Worm (Caenorhabditis elegans): ENCODE results near the gene F19G12.4.

Gene F19G12.4

DNA sequence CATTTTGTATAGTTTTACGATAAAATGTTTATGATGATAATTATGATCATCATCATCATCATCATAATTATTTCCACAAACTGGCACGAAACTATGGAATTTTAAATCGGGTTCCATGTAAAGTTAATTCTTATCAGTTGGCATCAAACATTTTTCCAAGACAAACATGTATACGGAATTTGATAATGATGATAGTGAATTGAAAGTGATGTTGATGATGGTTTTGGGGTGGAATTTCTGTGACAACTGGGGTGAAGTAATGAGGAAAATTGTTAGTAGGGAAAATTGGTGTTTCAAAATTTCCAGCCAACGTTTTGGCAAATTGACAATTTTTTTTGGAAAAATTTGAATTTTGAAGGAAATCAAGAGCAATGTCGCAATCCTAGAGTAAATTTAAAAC is 42.7 kb downstream of the F19G12.4 start:
- TF ChIP-seq sdc-2 (tag; optimal IDR thresholded peaks at IDR 0.05) (no peak), fkh-6 (tag; optimal IDR thresholded peaks at IDR 0.05) (no peak), Y22D7AL.16 (tag; optimal IDR thresholded peaks at IDR 0.05) (no peak), dmd-4 (tag; optimal IDR thresholded peaks at IDR 0.05; ENCODE audit: borderline replicate concordance) (no peak), lim-6 (tag; optimal IDR thresholded peaks at IDR 0.05) (no peak), fax-1 (tag; optimal IDR thresholded peaks at IDR 0.05) (no peak), npax-4 (tag; optimal IDR thresholded peaks at IDR 0.05) (no peak), syd-9 (tag; optimal IDR thresholded peaks at IDR 0.05) (no peak), C08G9.2 (tag; optimal IDR thresholded peaks at IDR 0.05) (no peak), zip-5 (tag; optimal IDR thresholded peaks at IDR 0.05) (no peak), rnt-1 (tag; optimal IDR thresholded peaks at IDR 0.05) (no peak), pax-1 (tag; optimal IDR thresholded peaks at IDR 0.05) (no peak), K09A11.1 (tag; optimal IDR thresholded peaks at IDR 0.05; ENCODE audit: insufficient read depth) (no peak), unc-42 (tag; optimal IDR thresholded peaks at IDR 0.05) (no peak)

DNA sequence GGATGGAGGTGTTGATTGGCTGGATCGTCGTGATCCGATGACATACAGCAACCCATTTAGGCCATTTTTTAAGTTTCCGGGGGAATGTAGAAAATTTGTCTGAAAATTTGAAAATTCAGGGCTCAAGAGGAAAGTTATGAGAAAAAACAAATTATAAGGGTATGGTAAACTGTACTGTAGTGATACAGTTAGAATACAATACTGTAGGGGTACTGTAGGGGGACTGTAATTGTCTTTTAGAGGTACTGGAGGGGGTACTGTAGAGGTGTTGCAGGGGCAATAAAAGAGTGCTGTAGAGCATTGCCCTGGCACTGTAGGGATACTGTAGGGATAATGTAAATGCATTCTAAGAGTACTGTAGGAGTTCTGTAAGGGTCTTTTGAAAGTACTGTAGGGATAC is 47.6 kb downstream of the F19G12.4 start, which contains the start of gene D1005.6:
Gene D1005.6 (minus strand): TSS at position 101 of the 400 bp plus-strand sequence.
- TF ChIP-seq zip-5 (tag; optimal IDR thresholded peaks at IDR 0.05) (no peak), K09A11.1 (tag; optimal IDR thresholded peaks at IDR 0.05; ENCODE audit: insufficient read depth) (no peak), rnt-1 (tag; optimal IDR thresholded peaks at IDR 0.05) (no peak), ahr-1 (tag; optimal IDR thresholded peaks at IDR 0.05) (no peak), ttx-3 (tag; optimal IDR thresholded peaks at IDR 0.05) (no peak)
